Fruit fly (Drosophila melanogaster) whole organism, embryonic: ENCODE measurements around the gene Rab9Fb.
A peak's percentile ranks its signal among the peaks of the same experiment; 100 is the strongest.

Source experiments
- CG3726 ChIP-seq: fragments of 200-800 bp; sonication (Bioruptor generic); IDR thresholded peaks from 3 replicates; pipeline ENCODE4, ENCODE4 v1.3.6; 2022; ENCODE audit warnings: missing biosample characterization, missing genetic modification characterization
- HHEX ChIP-seq: fragments of 200-800 bp; sonication (Bioruptor generic); optimal IDR thresholded peaks from 3 replicates; lab custom pipeline; 2017; ENCODE audit warnings: missing biosample characterization, mild to moderate bottlenecking, missing genetic modification characterization, missing genetic modification reagents
- Oli ChIP-seq: fragments of 200-800 bp; sonication (Bioruptor generic); optimal IDR thresholded peaks from 2 replicates; lab custom pipeline; 2018; ENCODE audit warnings: missing biosample characterization, mild to moderate bottlenecking, missing genetic modification characterization, moderate library complexity
- Vsx1 ChIP-seq: fragments of 200-800 bp; sonication (Bioruptor generic); optimal IDR thresholded peaks from 2 replicates; lab custom pipeline; 2017; ENCODE audit warnings: missing biosample characterization, mild to moderate bottlenecking, missing genetic modification characterization, missing genetic modification reagents
- aop ChIP-seq: fragments of 200-800 bp; sonication (Bioruptor generic); IDR thresholded peaks from 2 replicates; pipeline ENCODE4 v1.3.6; 2022; ENCODE audit warnings: missing biosample characterization, missing genetic modification characterization
- fd102C ChIP-seq: fragments of 200-800 bp; sonication (Bioruptor generic); optimal IDR thresholded peaks from 2 replicates; lab custom pipeline; 2018; ENCODE audit warnings: missing biosample characterization, mild to moderate bottlenecking, missing genetic modification characterization, moderate library complexity
- scrt ChIP-seq: fragments of 200-800 bp; sonication (Bioruptor generic); optimal IDR thresholded peaks from 2 replicates; lab custom pipeline; 2018; ENCODE audit warnings: missing biosample characterization, mild to moderate bottlenecking, missing genetic modification characterization, moderate library complexity
- sna ChIP-seq: fragments of 200-800 bp; sonication (Bioruptor generic); IDR thresholded peaks from 2 replicates; pipeline ENCODE4 v1.3.6; 2022; ENCODE audit warnings: missing biosample characterization, missing genetic modification characterization; ENCODE audit not compliant: partially characterized antibody

DNA sequence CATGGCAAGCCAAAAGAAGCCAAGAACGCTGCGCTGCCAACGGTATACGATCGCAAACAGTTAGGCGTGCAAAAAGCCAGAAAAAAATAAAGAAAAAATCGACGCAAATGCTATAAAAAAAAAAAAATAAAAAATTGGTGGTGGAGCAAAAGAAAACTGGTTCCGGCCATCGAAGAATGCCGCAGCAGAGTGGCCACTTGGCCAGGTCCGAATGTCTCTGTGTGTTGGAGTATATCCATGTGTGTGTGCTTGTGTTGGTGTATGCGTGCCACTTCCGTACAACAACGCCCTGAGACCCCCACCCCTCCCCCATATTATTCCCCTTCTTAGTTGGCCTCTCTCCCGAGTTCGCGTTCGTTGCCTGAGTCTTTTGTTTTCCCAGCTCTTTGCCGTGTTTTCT, 20.0 kb downstream of the Rab9Fb start:
- TF ChIP-seq aop (peak; percentile 50; the same call in 1 of the 2 replicates), Oli (no peak), scrt (GFP tag; lab: Kevin White, UChicago) (no peak), HHEX (GFP tag; lab: Kevin White, UChicago) (no peak), CG3726 (no peak), sna (GFP tag; lab: Robert Waterston, UW) (no peak), fd102C (GFP tag; lab: Kevin White, UChicago) (no peak), Vsx1 (no peak)
